Worm (Caenorhabditis elegans): Measurements from ENCODE around the gene aex-4.

Gene aex-4

DNA sequence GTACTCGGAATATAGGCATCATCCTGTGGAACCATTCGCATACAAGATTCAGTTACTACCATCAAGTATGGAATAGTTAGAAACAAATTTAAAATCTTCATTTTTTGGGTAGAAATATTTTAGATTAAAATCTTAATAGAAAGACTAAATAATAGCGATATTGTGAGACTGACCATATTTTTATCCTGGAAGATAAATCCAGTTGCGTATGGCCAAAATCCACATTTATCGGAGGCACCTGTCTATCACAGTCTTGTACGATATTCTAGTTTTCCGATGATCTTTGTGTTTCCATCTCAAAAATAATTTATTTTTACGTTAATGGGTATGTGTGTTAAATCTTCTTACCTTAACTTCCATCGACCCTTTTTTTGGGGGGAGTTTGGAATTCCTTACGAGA, 35.2 kb downstream of the aex-4 start, which contains the start of gene F47B7.3:
Gene F47B7.3 (minus strand): TSS at position 101 of the 400 bp plus-strand sequence.
- no peak for TF ChIP-seq unc-39 (tag; optimal IDR thresholded peaks at IDR 0.05)
- TF ChIP-seq snpc-4 (tag; optimal IDR thresholded peaks at IDR 0.05) = no peak
- TF ChIP-seq nhr-21 (tag; optimal IDR thresholded peaks at IDR 0.05) = no peak
- TF ChIP-seq blmp-1 (tag; optimal IDR thresholded peaks at IDR 0.05; ENCODE audit: insufficient read depth) = no peak
- no peak for TF ChIP-seq aly-2 (tag; optimal IDR thresholded peaks at IDR 0.05)

DNA sequence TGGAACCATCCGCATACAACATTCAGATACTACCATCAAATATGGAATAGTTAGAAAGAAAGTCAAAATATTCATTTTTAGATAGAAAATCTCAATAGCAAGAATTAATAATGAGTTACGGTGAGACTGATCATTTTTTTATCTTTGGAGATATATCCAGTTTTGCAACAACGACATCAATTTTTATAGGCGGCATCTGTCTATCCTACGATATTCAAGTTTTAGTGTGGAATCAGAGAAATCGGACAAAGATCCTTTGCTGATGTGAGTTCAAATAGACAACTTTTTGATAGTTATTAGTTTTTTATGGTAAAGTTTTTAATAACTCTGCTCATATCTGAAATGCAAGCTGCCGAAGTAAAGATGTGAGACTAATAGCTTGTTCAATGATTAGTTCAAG, 37.5 kb downstream of the aex-4 start, which contains the start of gene F47B7.4:
Gene F47B7.4 (minus strand): TSS at position 101 of the 400 bp plus-strand sequence.
- no peak for TF ChIP-seq nhr-10 (tag; optimal IDR thresholded peaks at IDR 0.05)
- no peak for TF ChIP-seq ztf-11 (tag; optimal IDR thresholded peaks at IDR 0.05)
- TF ChIP-seq nhr-23 (tag; optimal IDR thresholded peaks at IDR 0.05) = no peak
- no peak for TF ChIP-seq alr-1 (tag; optimal IDR thresholded peaks at IDR 0.05)
- no peak for TF ChIP-seq dmd-4 (tag; optimal IDR thresholded peaks at IDR 0.05)
- no peak for TF ChIP-seq aly-2 (tag; optimal IDR thresholded peaks at IDR 0.05)
- no peak for TF ChIP-seq nhr-25 (tag; optimal IDR thresholded peaks at IDR 0.05)
- TF ChIP-seq ceh-16 (tag; optimal IDR thresholded peaks at IDR 0.05) = no peak
- no peak for TF ChIP-seq nhr-77 (tag; optimal IDR thresholded peaks at IDR 0.05)
- TF ChIP-seq nhr-11 (tag; optimal IDR thresholded peaks at IDR 0.05) = no peak
- no peak for TF ChIP-seq R02D3.7 (tag; optimal IDR thresholded peaks at IDR 0.05)
- TF ChIP-seq fos-1 (tag; optimal IDR thresholded peaks at IDR 0.05) = no peak
- TF ChIP-seq nhr-129 (tag; optimal IDR thresholded peaks at IDR 0.05) = no peak
- TF ChIP-seq nhr-6 (tag; optimal IDR thresholded peaks at IDR 0.05) = no peak
- no peak for TF ChIP-seq ceh-82 (tag; optimal IDR thresholded peaks at IDR 0.05)
- TF ChIP-seq unc-39 (tag; optimal IDR thresholded peaks at IDR 0.05) = no peak
- TF ChIP-seq elt-1 (tag; optimal IDR thresholded peaks at IDR 0.05) = no peak
- TF ChIP-seq Y55F3AM.14 (GFP tag; optimal IDR thresholded peaks at IDR 0.05) = no peak
- no peak for TF ChIP-seq sma-9 (GFP tag; optimal IDR thresholded peaks at IDR 0.05)
- TF ChIP-seq sma-9 (tag; optimal IDR thresholded peaks at IDR 0.05) = no peak

ce11 chrX:3768717-3769116, 39.6 kb downstream of the aex-4 start, which contains the start of gene F47B7.5:
F47B7.5 (minus strand) TSS chrX:3768817.
- TF ChIP-seq sem-4 (tag; optimal IDR thresholded peaks at IDR 0.05) (no peak), nhr-6 (tag; optimal IDR thresholded peaks at IDR 0.05) (no peak), lsy-2 (tag; optimal IDR thresholded peaks at IDR 0.05) (no peak), fos-1 (tag; optimal IDR thresholded peaks at IDR 0.05) (no peak), unc-39 (tag; optimal IDR thresholded peaks at IDR 0.05) (no peak), lin-13 (GFP tag; optimal IDR thresholded peaks at IDR 0.05) (no peak), skn-1 (tag; optimal IDR thresholded peaks at IDR 0.05) (no peak), mab-5 (tag; optimal IDR thresholded peaks at IDR 0.05) (no peak), blmp-1 (tag; optimal IDR thresholded peaks at IDR 0.05; ENCODE audit: insufficient read depth) (no peak), unc-62 (GFP tag; optimal IDR thresholded peaks at IDR 0.05) (no peak), lin-39 (tag; optimal IDR thresholded peaks at IDR 0.05) (no peak), ztf-1 (GFP tag; conservative IDR thresholded peaks at IDR 0.05) (no peak), R02D3.7 (tag; optimal IDR thresholded peaks at IDR 0.05) (no peak), nhr-237 (tag; optimal IDR thresholded peaks at IDR 0.05) (no peak), nhr-23 (tag; optimal IDR thresholded peaks at IDR 0.05) (no peak), Y55F3AM.14 (GFP tag; optimal IDR thresholded peaks at IDR 0.05) (no peak), ceh-16 (tag; optimal IDR thresholded peaks at IDR 0.05) (no peak), nhr-77 (tag; optimal IDR thresholded peaks at IDR 0.05) (no peak), gmeb-1 (tag; optimal IDR thresholded peaks at IDR 0.05) (no peak), mbf-1 (tag; optimal IDR thresholded peaks at IDR 0.05) (no peak)

ce11 chrX:3772405-3772804, 43.3 kb downstream of the aex-4 start, which contains the start of gene F47B7.2:
F47B7.2 (plus strand) TSS chrX:3772762.
- peak; percentile 17 for TF ChIP-seq crh-2 (tag; optimal IDR thresholded peaks at IDR 0.05)
- peak; percentile 13 for TF ChIP-seq fos-1 (tag; optimal IDR thresholded peaks at IDR 0.05)
- no peak for TF ChIP-seq nhr-237 (tag; optimal IDR thresholded peaks at IDR 0.05)
- TF ChIP-seq mab-5 (tag; optimal IDR thresholded peaks at IDR 0.05) = no peak
- TF ChIP-seq elt-1 (tag; optimal IDR thresholded peaks at IDR 0.05) = no peak
- no peak for TF ChIP-seq nhr-21 (tag; optimal IDR thresholded peaks at IDR 0.05)
- TF ChIP-seq skn-1 (tag; optimal IDR thresholded peaks at IDR 0.05) = no peak
- TF ChIP-seq ceh-82 (tag; optimal IDR thresholded peaks at IDR 0.05) = no peak
- TF ChIP-seq nhr-12 (tag; optimal IDR thresholded peaks at IDR 0.05) = no peak
- no peak for TF ChIP-seq nhr-23 (tag; optimal IDR thresholded peaks at IDR 0.05)
- peak; percentile 64 for TF ChIP-seq unc-55 (GFP tag; optimal IDR thresholded peaks at IDR 0.05)
- TF ChIP-seq aly-2 (tag; optimal IDR thresholded peaks at IDR 0.05) = no peak
- TF ChIP-seq lin-13 (GFP tag; optimal IDR thresholded peaks at IDR 0.05) = no peak
- no peak for TF ChIP-seq mdl-1 (tag; optimal IDR thresholded peaks at IDR 0.05)
- no peak for TF ChIP-seq sma-3 (GFP tag; optimal IDR thresholded peaks at IDR 0.05)
- peak; percentile 38 for TF ChIP-seq gmeb-1 (tag; optimal IDR thresholded peaks at IDR 0.05)
- TF ChIP-seq mbf-1 (tag; optimal IDR thresholded peaks at IDR 0.05) = no peak
- no peak for TF ChIP-seq unc-62 (GFP tag; optimal IDR thresholded peaks at IDR 0.05)
- TF ChIP-seq C34F6.9 (tag; optimal IDR thresholded peaks at IDR 0.05) = peak; percentile 57
- TF ChIP-seq egl-27 (tag; optimal IDR thresholded peaks at IDR 0.05) = no peak
- no peak for TF ChIP-seq ceh-16 (tag; optimal IDR thresholded peaks at IDR 0.05)
- TF ChIP-seq F13H6.1 (tag; optimal IDR thresholded peaks at IDR 0.05) = no peak
- TF ChIP-seq nhr-77 (tag; optimal IDR thresholded peaks at IDR 0.05) = no peak
- no peak for TF ChIP-seq nhr-25 (tag; optimal IDR thresholded peaks at IDR 0.05)
- TF ChIP-seq sma-9 (GFP tag; optimal IDR thresholded peaks at IDR 0.05) = peak; percentile 19
- no peak for TF ChIP-seq sma-9 (tag; optimal IDR thresholded peaks at IDR 0.05)
- TF ChIP-seq lsy-2 (tag; optimal IDR thresholded peaks at IDR 0.05) = peak in 1 of 2 experiments; percentile 21
- no peak for TF ChIP-seq nhr-6 (tag; optimal IDR thresholded peaks at IDR 0.05)
- peak; percentile 15 for TF ChIP-seq sem-4 (tag; optimal IDR thresholded peaks at IDR 0.05)
- no peak for TF ChIP-seq nhr-10 (tag; optimal IDR thresholded peaks at IDR 0.05)
- TF ChIP-seq dmd-4 (tag; optimal IDR thresholded peaks at IDR 0.05) = no peak

All from whole organism, L2 larva.